Fruit fly (Drosophila melanogaster): ENCODE measurements around the gene PGAP1.

Gene PGAP1

DNA sequence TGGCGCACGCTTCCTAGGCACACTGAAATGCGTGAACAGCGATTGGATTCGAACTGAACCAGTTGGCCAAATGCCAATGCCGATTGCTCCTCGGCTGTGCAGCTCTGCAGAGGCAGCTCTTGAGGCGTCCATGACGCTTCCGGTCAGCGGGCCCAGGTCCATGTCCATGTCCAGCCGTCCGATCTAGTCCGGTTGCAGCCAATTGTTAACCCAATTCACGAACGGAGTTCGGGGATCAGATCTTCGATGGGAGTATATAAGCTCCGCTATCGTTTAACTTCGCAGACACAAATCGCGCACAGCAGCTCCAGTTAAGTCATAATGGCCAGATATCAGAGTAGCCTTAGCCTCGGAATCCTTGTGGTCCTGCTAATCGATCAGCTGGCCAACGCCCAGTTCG, 6.3 kb downstream of the PGAP1 start, which contains the start of gene CG42449:
Gene CG42449, plus strand, starts transcription at position 301 of the 400 bp plus-strand sequence.
- TF ChIP-seq kay (GFP tag; ENCODE audit: borderline replicate concordance): no peak
- TF ChIP-seq CG33017 (tag; optimal IDR thresholded peaks at IDR 0.05): no peak
- no peak for TF ChIP-seq Mnt (GFP tag; optimal IDR thresholded peaks at IDR 0.05)
- no peak for TF ChIP-seq ovo (GFP tag; optimal IDR thresholded peaks at IDR 0.05)
- no peak for TF ChIP-seq Crg-1 (GFP tag; optimal IDR thresholded peaks at IDR 0.05)
- no peak for TF ChIP-seq CG7045 (GFP tag; optimal IDR thresholded peaks at IDR 0.05)
- TF ChIP-seq cic (GFP tag; optimal IDR thresholded peaks at IDR 0.05): no peak
- TF ChIP-seq CG11617 (GFP tag; optimal IDR thresholded peaks at IDR 0.05): no peak
- no peak for TF ChIP-seq CG7101 (tag; optimal IDR thresholded peaks at IDR 0.05)
- no peak for TF ChIP-seq CG14711 (tag; optimal IDR thresholded peaks at IDR 0.05)
- no peak for TF ChIP-seq CG12768 (GFP tag; optimal IDR thresholded peaks at IDR 0.05)
- TF ChIP-seq Hr96 (GFP tag; optimal IDR thresholded peaks at IDR 0.05): no peak
- no peak for TF ChIP-seq toe (GFP tag; optimal IDR thresholded peaks at IDR 0.05)
- no peak for TF ChIP-seq CG1620 (GFP tag; optimal IDR thresholded peaks at IDR 0.05)
- no peak for TF ChIP-seq cnc (optimal IDR thresholded peaks at IDR 0.05)
- no peak for TF ChIP-seq Clk (GFP tag; optimal IDR thresholded peaks at IDR 0.05)
- no peak for TF ChIP-seq tj (GFP tag; optimal IDR thresholded peaks at IDR 0.05)

DNA sequence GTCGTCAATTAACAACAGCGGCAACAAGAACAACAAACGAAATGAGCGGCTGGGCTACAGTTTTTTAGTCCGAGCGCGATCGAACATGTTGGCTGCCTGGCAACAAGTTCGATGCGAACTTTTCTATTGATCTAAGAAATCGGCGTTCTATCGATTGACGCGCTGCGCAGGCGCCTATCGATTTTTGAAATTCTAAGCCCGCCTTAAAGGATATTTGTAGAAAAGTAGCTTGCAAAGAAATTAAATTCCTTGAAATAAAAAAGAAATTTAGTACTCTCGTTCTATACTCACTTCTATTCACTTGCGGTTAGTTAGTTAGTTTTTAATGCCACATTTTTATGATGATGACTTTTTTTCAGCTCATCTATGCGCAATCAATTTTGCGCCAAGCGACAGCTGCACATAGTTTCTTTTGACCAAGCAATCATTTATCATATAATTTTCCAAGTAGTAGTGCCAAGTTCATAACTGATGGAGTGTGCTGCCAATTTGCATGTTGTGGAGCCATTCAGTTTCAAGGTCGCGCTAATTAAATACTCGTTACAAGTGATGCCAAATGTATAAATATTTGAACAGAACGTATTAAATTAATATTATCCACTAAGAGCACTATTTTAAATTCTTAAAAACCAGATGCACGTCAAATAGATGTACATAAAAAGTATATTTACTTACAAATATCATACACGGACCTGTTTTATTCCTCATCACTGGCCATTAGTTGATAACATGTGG, 9.2 kb downstream of the PGAP1 start, which contains the start of the genes Tre1 and Gr5a:
Gene Tre1, minus strand, starts transcription at position 45 of the 735 bp plus-strand sequence.
Gene Gr5a, plus strand, starts transcription at position 685 of the 735 bp plus-strand sequence.
- no peak for TF ChIP-seq CG7045 (GFP tag; optimal IDR thresholded peaks at IDR 0.05)
- no peak for TF ChIP-seq CG1620 (GFP tag; optimal IDR thresholded peaks at IDR 0.05)
- TF ChIP-seq pad (GFP tag; optimal IDR thresholded peaks at IDR 0.05): no peak

dm6 chrX:5679079-5679932, 10.0 kb downstream of the PGAP1 start:
- TF ChIP-seq pad (GFP tag; optimal IDR thresholded peaks at IDR 0.05): peak; percentile 96
- TF ChIP-seq Clk (GFP tag; optimal IDR thresholded peaks at IDR 0.05): no peak
- TF ChIP-seq ovo (GFP tag; optimal IDR thresholded peaks at IDR 0.05): no peak
- TF ChIP-seq tj (GFP tag; optimal IDR thresholded peaks at IDR 0.05): peak; percentile 29
- TF ChIP-seq kay (GFP tag; ENCODE audit: borderline replicate concordance): no peak
- TF ChIP-seq CG7101 (tag; optimal IDR thresholded peaks at IDR 0.05): no peak
- peak; percentile 44 for TF ChIP-seq bab1 (GFP tag; optimal IDR thresholded peaks at IDR 0.05)
- no peak for TF ChIP-seq cnc (optimal IDR thresholded peaks at IDR 0.05)

DNA sequence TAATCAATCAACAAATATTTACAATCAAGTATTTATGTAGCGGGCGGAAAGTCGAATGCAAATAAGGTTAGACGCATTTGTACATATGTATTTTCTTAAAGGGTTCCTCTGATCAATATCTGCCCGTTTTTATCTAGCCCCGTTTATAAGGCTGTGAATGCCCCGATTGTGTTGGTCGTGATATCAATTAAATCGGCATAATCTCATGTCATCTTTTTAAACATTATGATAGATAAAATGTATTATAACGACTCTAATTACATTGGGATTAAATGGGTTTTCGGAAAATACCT, 11.1 kb downstream of the PGAP1 start:
- TF ChIP-seq Crg-1 (GFP tag; optimal IDR thresholded peaks at IDR 0.05): no peak
- no peak for TF ChIP-seq kay (GFP tag; ENCODE audit: borderline replicate concordance)
- TF ChIP-seq ovo (GFP tag; optimal IDR thresholded peaks at IDR 0.05): peak; percentile 66
- peak in 1 of 2 experiments; percentile 9 for TF ChIP-seq cnc (optimal IDR thresholded peaks at IDR 0.05)
- no peak for TF ChIP-seq tj (GFP tag; optimal IDR thresholded peaks at IDR 0.05)

dm6 chrX:5677400-5678177, 11.7 kb downstream of the PGAP1 start:
- TF ChIP-seq Clk (GFP tag; optimal IDR thresholded peaks at IDR 0.05) (no peak), CG5204 (GFP tag; optimal IDR thresholded peaks at IDR 0.05) (peak; percentile 13), CG14711 (tag; optimal IDR thresholded peaks at IDR 0.05) (peak; percentile 67), CG11617 (GFP tag; optimal IDR thresholded peaks at IDR 0.05) (peak; percentile 52), CG7045 (GFP tag; optimal IDR thresholded peaks at IDR 0.05) (peak; percentile 4), Mnt (GFP tag; optimal IDR thresholded peaks at IDR 0.05) (peak; percentile 53), Crg-1 (GFP tag; optimal IDR thresholded peaks at IDR 0.05) (peak; percentile 78), CG12768 (GFP tag; optimal IDR thresholded peaks at IDR 0.05) (peak; percentile 12), CG33017 (tag; optimal IDR thresholded peaks at IDR 0.05) (no peak), cnc (optimal IDR thresholded peaks at IDR 0.05) (no peak), CG1620 (GFP tag; optimal IDR thresholded peaks at IDR 0.05) (peak; percentile 76), ovo (GFP tag; optimal IDR thresholded peaks at IDR 0.05) (peak; percentile 98), Hr96 (GFP tag; optimal IDR thresholded peaks at IDR 0.05) (peak; percentile 67), CG7101 (tag; optimal IDR thresholded peaks at IDR 0.05) (peak; percentile 85), pad (GFP tag; optimal IDR thresholded peaks at IDR 0.05) (peak; percentile 64), toe (GFP tag; optimal IDR thresholded peaks at IDR 0.05) (peak; percentile 22), tj (GFP tag; optimal IDR thresholded peaks at IDR 0.05) (no peak), bab1 (GFP tag; optimal IDR thresholded peaks at IDR 0.05) (no peak)

- TF ChIP-seq CG7045 (GFP tag; optimal IDR thresholded peaks at IDR 0.05) (no peak), CG1620 (GFP tag; optimal IDR thresholded peaks at IDR 0.05) (no peak)
Measured at dm6 chrX:5676855-5677254, 12.4 kb downstream of the PGAP1 start.
